Fruit fly (Drosophila melanogaster) whole organism, prepupa: ENCODE measurements around the gene CG11560.

ENCODE experiments used
- CG11294 ChIP-seq: fragments of 200-800 bp; sonication (Bioruptor generic); IDR thresholded peaks from 2 replicates; pipeline ENCODE4 v1.3.6; 2022; ENCODE audit warnings: missing biosample characterization, missing genetic modification characterization
- CG16779 ChIP-seq: fragments of 200-800 bp; sonication (Bioruptor generic); optimal IDR thresholded peaks from 3 replicates; lab custom pipeline; 2017; ENCODE audit warnings: missing biosample characterization, mild to moderate bottlenecking, missing genetic modification characterization
- CG32006 ChIP-seq: fragments of 200-800 bp; sonication (Bioruptor generic); optimal IDR thresholded peaks from 3 replicates; lab custom pipeline; 2017; ENCODE audit warnings: missing biosample characterization, mild to moderate bottlenecking, missing genetic modification characterization
- Gug ChIP-seq: fragments of 200-800 bp; sonication (Bioruptor generic); IDR thresholded peaks from 2 replicates; pipeline ENCODE4 v1.3.6; 2022; ENCODE audit warnings: missing biosample characterization, missing genetic modification characterization
- Lpt ChIP-seq: fragments of 200-800 bp; sonication (Bioruptor generic); optimal IDR thresholded peaks from 3 replicates; lab custom pipeline; 2016; ENCODE audit warnings: missing biosample characterization, missing genetic modification characterization
- OdsH ChIP-seq: fragments of 200-800 bp; sonication (Bioruptor generic); optimal IDR thresholded peaks from 3 replicates; lab custom pipeline; 2016; ENCODE audit warnings: missing biosample characterization, missing genetic modification characterization
- Sox14 ChIP-seq: fragments of 200-800 bp; sonication (Bioruptor generic); optimal IDR thresholded peaks from 3 replicates; lab custom pipeline; 2016; ENCODE audit warnings: missing biosample characterization, missing genetic modification characterization
- Sox15 ChIP-seq: fragments of 200-800 bp; sonication (Bioruptor generic); optimal IDR thresholded peaks from 3 replicates; lab custom pipeline; 2016; ENCODE audit warnings: missing biosample characterization, missing genetic modification characterization
- dac ChIP-seq: fragments of 200-800 bp; sonication (Bioruptor generic); optimal IDR thresholded peaks from 2 replicates; lab custom pipeline; 2017; ENCODE audit warnings: missing biosample characterization, mild to moderate bottlenecking, missing genetic modification characterization
- esn ChIP-seq: fragments of 200-800 bp; sonication (Bioruptor generic); optimal IDR thresholded peaks from 2 replicates; lab custom pipeline; 2016; ENCODE audit warnings: missing biosample characterization, mild to moderate bottlenecking, missing genetic modification characterization, moderate library complexity
- lz ChIP-seq: fragments of 200-800 bp; sonication (Bioruptor generic); optimal IDR thresholded peaks from 3 replicates; lab custom pipeline; 2016; ENCODE audit warnings: missing biosample characterization, missing genetic modification characterization
- topi ChIP-seq: fragments of 200-800 bp; sonication (Bioruptor generic); optimal IDR thresholded peaks from 3 replicates; lab custom pipeline; 2016; ENCODE audit warnings: missing biosample characterization, missing genetic modification characterization

dm6 chr3L:12076312-12076711 is 43.5 kb upstream of the CG11560 start:
- no peak for TF ChIP-seq Sox15 (GFP tag; lab: Kevin White, UChicago)
- no peak for TF ChIP-seq dac (GFP tag; lab: Kevin White, UChicago)
- TF ChIP-seq CG32006 (GFP tag; lab: Kevin White, UChicago), result peak; percentile 61
- no peak for TF ChIP-seq Lpt (GFP tag; lab: Kevin White, UChicago)
- no peak for TF ChIP-seq Gug
- TF ChIP-seq Sox14 (GFP tag; lab: Kevin White, UChicago), result no peak
- TF ChIP-seq esn (GFP tag; lab: Kevin White, UChicago), result no peak
- no peak for TF ChIP-seq topi
- TF ChIP-seq OdsH (GFP tag; lab: Kevin White, UChicago), result peak; percentile 40
- TF ChIP-seq lz (GFP tag; lab: Kevin White, UChicago), result no peak
- TF ChIP-seq CG11294, result no peak
- no peak for TF ChIP-seq CG16779 (tag; lab: Kevin White, UChicago)
